Worm (Caenorhabditis elegans): ENCODE data around the gene hipr-1.

The hipr-1 gene

ce11 chrIII:8734327-8734885 lies 14.4 kb downstream of the hipr-1 start:
- TF ChIP-seq W03F9.2 (tag; optimal IDR thresholded peaks at IDR 0.05) (no peak), dao-5 (tag; optimal IDR thresholded peaks at IDR 0.05) (no peak), him-1 (tag; optimal IDR thresholded peaks at IDR 0.05) (no peak)

DNA sequence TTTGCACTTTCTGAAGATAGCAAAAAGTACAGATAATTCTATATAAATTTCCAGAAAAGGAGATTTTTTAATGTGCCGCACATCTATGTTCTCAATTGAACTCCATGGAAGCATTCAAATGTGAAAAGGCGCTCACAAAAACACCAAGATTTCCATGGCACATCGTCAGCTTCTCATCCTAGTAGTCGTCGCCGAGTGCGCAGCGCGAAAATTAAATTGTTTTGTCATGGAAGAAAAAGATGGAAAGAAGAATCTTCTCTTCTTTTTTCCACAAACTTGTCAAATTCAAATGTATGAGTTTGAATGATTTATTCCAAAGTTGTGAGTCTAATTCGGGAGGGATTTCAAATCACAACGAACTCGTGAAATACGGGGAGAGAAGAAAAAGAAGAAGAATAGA lies 17.4 kb downstream of the hipr-1 start:
- TF ChIP-seq him-1 (tag; optimal IDR thresholded peaks at IDR 0.05) = no peak
- no peak for TF ChIP-seq W03F9.2 (tag; optimal IDR thresholded peaks at IDR 0.05)
- no peak for TF ChIP-seq dao-5 (tag; optimal IDR thresholded peaks at IDR 0.05)

ce11 chrIII:8738289-8738688 lies 18.3 kb downstream of the hipr-1 start:
- TF ChIP-seq W03F9.2 (tag; optimal IDR thresholded peaks at IDR 0.05) = no peak
- no peak for TF ChIP-seq dao-5 (tag; optimal IDR thresholded peaks at IDR 0.05)
- no peak for TF ChIP-seq him-1 (tag; optimal IDR thresholded peaks at IDR 0.05)

DNA sequence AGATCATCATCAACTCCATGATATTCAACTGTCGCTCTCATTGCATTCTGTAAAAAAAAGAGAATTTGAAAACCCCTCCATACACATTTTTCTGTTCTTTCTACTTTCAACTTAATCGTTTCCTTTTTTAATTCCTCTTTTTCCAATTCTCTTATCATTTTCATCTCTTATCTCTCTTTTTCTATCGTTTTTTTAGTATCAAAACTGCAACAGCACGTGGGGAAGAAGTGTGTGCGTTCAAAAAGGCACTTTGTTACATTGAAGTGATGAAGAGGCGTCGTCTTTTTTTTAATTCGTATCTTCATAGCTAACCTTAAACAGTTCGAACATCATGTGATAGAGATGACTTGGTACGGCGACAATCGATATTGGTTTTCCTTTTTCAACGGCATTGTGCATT lies 19.1 kb downstream of the hipr-1 start:
- no peak for TF ChIP-seq him-1 (tag; optimal IDR thresholded peaks at IDR 0.05)
- no peak for TF ChIP-seq W03F9.2 (tag; optimal IDR thresholded peaks at IDR 0.05)
- no peak for TF ChIP-seq dao-5 (tag; optimal IDR thresholded peaks at IDR 0.05)

DNA sequence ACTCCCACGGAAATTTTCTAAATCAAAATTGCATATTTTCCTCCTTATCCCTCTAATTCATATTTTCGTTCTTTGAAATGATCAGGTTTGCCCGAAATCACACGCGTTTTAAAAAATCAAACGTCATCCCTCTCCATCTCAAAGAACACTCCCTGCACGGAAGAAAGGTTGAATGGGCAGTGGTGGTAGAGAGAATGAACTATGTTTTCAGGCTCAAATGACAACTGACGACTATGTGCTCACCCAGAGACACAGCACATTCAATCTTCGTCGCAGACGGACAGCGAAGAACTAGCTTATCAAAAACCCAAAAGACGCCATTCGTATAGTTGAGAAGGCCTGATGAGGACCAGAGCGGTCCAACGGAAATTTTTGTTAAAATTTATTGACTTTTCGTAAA lies 19.8 kb downstream of the hipr-1 start:
- no peak for TF ChIP-seq dao-5 (tag; optimal IDR thresholded peaks at IDR 0.05)
- no peak for TF ChIP-seq him-1 (tag; optimal IDR thresholded peaks at IDR 0.05)
- no peak for TF ChIP-seq W03F9.2 (tag; optimal IDR thresholded peaks at IDR 0.05)

DNA sequence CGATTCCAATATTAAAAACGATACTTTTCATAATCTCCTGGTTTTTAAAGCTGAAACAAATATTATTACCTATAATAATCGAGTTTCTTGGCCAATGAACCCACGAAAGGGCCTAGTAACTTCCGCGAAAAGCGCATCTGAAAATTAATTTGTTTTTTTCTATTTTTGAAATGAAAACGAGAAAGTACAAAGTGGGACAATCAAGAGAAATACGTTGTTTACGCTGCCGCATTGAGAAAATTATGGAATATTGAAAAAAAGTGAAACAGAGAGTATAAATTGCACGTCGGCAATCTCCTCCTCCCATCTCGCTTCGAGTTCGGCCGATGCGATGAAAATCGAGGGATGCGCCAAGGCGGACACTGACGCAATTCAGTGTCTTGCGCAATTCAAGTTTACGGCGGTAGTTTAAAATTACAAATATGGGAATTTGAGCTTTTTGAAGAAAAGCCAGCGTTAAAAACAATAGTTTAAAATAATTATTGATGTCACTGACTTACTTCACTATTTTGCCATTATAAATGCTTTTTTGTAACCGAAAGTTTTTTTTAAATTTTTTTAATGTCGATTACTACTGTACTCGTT lies 21.4 kb downstream of the hipr-1 start, which contains the start of gene pdhk-2:
Gene pdhk-2 (minus strand): TSS at position 137 of the 585 bp plus-strand sequence.
- TF ChIP-seq him-1 (tag; optimal IDR thresholded peaks at IDR 0.05) (peak; percentile 93), W03F9.2 (tag; optimal IDR thresholded peaks at IDR 0.05) (peak; percentile 91), dao-5 (tag; optimal IDR thresholded peaks at IDR 0.05) (no peak)

DNA sequence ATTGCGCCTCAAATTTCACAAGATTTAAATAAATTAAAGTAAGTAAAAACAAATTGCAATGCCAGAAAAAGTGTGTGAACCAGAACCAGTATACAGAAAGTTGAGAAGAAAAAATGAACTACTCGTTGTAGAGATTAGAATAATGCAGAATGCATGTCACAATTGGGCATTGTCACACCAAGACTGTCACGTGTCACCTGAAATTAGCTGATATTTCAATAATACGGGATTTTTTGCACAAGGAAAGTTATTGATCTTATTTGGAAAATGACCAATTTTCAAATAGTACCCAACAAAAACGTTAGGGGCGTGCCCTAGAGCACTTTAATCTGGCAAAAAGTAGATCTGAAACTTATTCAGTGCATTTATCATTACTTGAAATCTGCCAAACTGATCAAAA lies 22.0 kb downstream of the hipr-1 start:
- no peak for TF ChIP-seq dao-5 (tag; optimal IDR thresholded peaks at IDR 0.05)
- no peak for TF ChIP-seq him-1 (tag; optimal IDR thresholded peaks at IDR 0.05)
- TF ChIP-seq W03F9.2 (tag; optimal IDR thresholded peaks at IDR 0.05) = no peak

ce11 chrIII:8742584-8742983 lies 22.6 kb downstream of the hipr-1 start:
- no peak for TF ChIP-seq dao-5 (tag; optimal IDR thresholded peaks at IDR 0.05)

ce11 chrIII:8743796-8744404 lies 23.9 kb downstream of the hipr-1 start, which contains the start of gene ZK370.6:
TSS of gene ZK370.6 (minus strand) at chrIII:8743846.
- TF ChIP-seq dao-5 (tag; optimal IDR thresholded peaks at IDR 0.05) = no peak
- TF ChIP-seq him-1 (tag; optimal IDR thresholded peaks at IDR 0.05) = no peak
- TF ChIP-seq W03F9.2 (tag; optimal IDR thresholded peaks at IDR 0.05) = no peak

DNA sequence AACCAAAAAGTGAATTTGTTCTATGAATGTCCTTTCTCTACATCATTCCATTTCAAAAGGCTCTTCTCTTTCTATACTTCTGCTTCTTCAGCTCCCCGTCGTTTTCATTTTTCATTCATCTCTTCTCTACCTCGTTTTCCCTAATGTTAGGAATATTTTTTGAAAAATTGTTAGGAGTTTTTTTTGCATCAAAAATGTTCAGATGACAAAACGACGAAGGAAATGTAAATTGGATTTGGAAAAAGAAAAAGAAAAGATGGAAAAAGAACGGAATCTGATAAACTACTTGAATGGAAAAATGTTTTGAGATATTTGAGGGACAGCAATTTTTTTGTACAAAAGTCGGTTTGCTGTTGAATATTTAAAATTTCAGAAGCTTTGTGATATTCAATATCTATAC lies 24.8 kb downstream of the hipr-1 start:
- TF ChIP-seq dao-5 (tag; optimal IDR thresholded peaks at IDR 0.05) = no peak
- no peak for TF ChIP-seq W03F9.2 (tag; optimal IDR thresholded peaks at IDR 0.05)
- TF ChIP-seq him-1 (tag; optimal IDR thresholded peaks at IDR 0.05) = no peak

ce11 chrIII:8745214-8745613 lies 25.2 kb downstream of the hipr-1 start:
- TF ChIP-seq W03F9.2 (tag; optimal IDR thresholded peaks at IDR 0.05) (no peak), dao-5 (tag; optimal IDR thresholded peaks at IDR 0.05) (no peak), him-1 (tag; optimal IDR thresholded peaks at IDR 0.05) (no peak)

- TF ChIP-seq dao-5 (tag; optimal IDR thresholded peaks at IDR 0.05) = no peak
- no peak for TF ChIP-seq him-1 (tag; optimal IDR thresholded peaks at IDR 0.05)
- no peak for TF ChIP-seq W03F9.2 (tag; optimal IDR thresholded peaks at IDR 0.05)
Measured at ce11 chrIII:8748620-8749019, 28.6 kb downstream of the hipr-1 start.

DNA sequence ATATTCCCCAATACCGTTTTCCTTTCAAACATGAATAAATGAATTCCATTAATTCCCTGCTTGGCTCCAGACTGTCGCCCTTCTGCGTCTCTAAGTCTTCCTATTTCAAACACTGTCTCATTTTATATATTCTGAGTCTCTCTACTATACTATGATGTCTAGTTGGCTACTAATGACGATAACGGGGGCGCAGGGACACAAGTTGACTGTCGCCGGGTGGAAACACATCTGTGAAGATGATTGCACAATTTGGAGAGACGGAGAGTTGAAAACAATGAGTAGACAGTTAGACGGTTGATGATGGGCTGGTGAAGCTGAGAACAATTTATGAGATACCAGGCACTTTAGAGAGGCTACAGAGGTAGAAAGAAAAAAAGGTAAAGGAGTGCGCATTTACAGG lies 29.5 kb downstream of the hipr-1 start, which contains the start of gene sma-2:
Gene sma-2 (plus strand): TSS at position 194 of the 400 bp plus-strand sequence.
- TF ChIP-seq W03F9.2 (tag; optimal IDR thresholded peaks at IDR 0.05) (no peak), dao-5 (tag; optimal IDR thresholded peaks at IDR 0.05) (no peak)

- TF ChIP-seq W03F9.2 (tag; optimal IDR thresholded peaks at IDR 0.05) (no peak), dao-5 (tag; optimal IDR thresholded peaks at IDR 0.05) (no peak), him-1 (tag; optimal IDR thresholded peaks at IDR 0.05) (no peak)
Measured at ce11 chrIII:8750606-8751005, 30.6 kb downstream of the hipr-1 start, which contains the start of gene ugtp-1. TSS of gene ugtp-1 (minus strand) at chrIII:8750706.
